Worm (Caenorhabditis elegans): ENCODE measurements around the gene B0250.5.

- TF ChIP-seq zag-1 (tag; optimal IDR thresholded peaks at IDR 0.05) (no peak), lin-13 (GFP tag; optimal IDR thresholded peaks at IDR 0.05) (no peak), F13H6.1 (tag; optimal IDR thresholded peaks at IDR 0.05) (no peak), nhr-11 (tag; optimal IDR thresholded peaks at IDR 0.05) (no peak), nhr-23 (tag; optimal IDR thresholded peaks at IDR 0.05) (no peak), nhr-12 (tag; optimal IDR thresholded peaks at IDR 0.05) (no peak), unc-62 (GFP tag; optimal IDR thresholded peaks at IDR 0.05) (no peak), ceh-16 (tag; optimal IDR thresholded peaks at IDR 0.05) (no peak), snpc-4 (tag; optimal IDR thresholded peaks at IDR 0.05) (no peak), nhr-21 (tag; optimal IDR thresholded peaks at IDR 0.05) (no peak), ama-1 (optimal IDR thresholded peaks at IDR 0.05) (no peak), blmp-1 (tag; optimal IDR thresholded peaks at IDR 0.05; ENCODE audit: insufficient read depth) (no peak), ceh-82 (tag; optimal IDR thresholded peaks at IDR 0.05) (no peak)
These were observed 6.7 kb downstream of the B0250.5 start, which contains the start of gene dct-14 for ce11 chrV:20500405-20500804.
